Fruit fly (Drosophila melanogaster): Measurements from ENCODE around the gene CG10681.

CG10681 gene

dm6 chr3L:12471471-12471978 is 29.8 kb upstream of the CG10681 start, which contains the start of gene CG10616 (continued):
- TF ChIP-seq zen2 (GFP tag; IDR thresholded peaks at IDR 0.05; ENCODE audit: partially characterized antibody) (peak; percentile 92), Lim3 (GFP tag; IDR thresholded peaks at IDR 0.05) (no peak), CG7556 (GFP tag; optimal IDR thresholded peaks at IDR 0.05) (no peak), sd (tag; optimal IDR thresholded peaks at IDR 0.05) (no peak), Dbx (GFP tag; IDR thresholded peaks at IDR 0.05) (no peak), Elba2 (GFP tag; optimal IDR thresholded peaks at IDR 0.05) (no peak), gcm (GFP tag; optimal IDR thresholded peaks at IDR 0.05) (no peak), knrl (GFP tag; IDR thresholded peaks at IDR 0.05; ENCODE audit: partially characterized antibody) (peak; percentile 94), CG7963 (GFP tag; IDR thresholded peaks at IDR 0.05; ENCODE audit: partially characterized antibody) (peak; percentile 86), NC2α (GFP tag; optimal IDR thresholded peaks at IDR 0.05) (no peak), sug (tag; optimal IDR thresholded peaks at IDR 0.05) (peak; percentile 69), E2f2 (GFP tag; IDR thresholded peaks at IDR 0.05) (peak; percentile 70), Sry-δ (GFP tag; optimal IDR thresholded peaks at IDR 0.05) (peak; percentile 97), tll (GFP tag; optimal IDR thresholded peaks at IDR 0.05) (no peak), mld (GFP tag; IDR thresholded peaks at IDR 0.05; ENCODE audit: partially characterized antibody) (peak; percentile 79; the same call in 2 of the 3 replicates), prd (optimal IDR thresholded peaks at IDR 0.05) (no peak), prd (GFP tag; IDR thresholded peaks at IDR 0.05) (no peak), run (tag; optimal IDR thresholded peaks at IDR 0.05) (no peak), slou (GFP tag; optimal IDR thresholded peaks at IDR 0.05) (no peak), CG17829 (tag; optimal IDR thresholded peaks at IDR 0.05) (peak; percentile 17), ham (GFP tag; IDR thresholded peaks at IDR 0.05) (no peak), CG14710 (tag; optimal IDR thresholded peaks at IDR 0.05) (peak; percentile 76), fd3F (GFP tag; optimal IDR thresholded peaks at IDR 0.05) (no peak), hbn (GFP tag; IDR thresholded peaks at IDR 0.05; ENCODE audit: partially characterized antibody) (peak; percentile 95), CG34422 (GFP tag; IDR thresholded peaks at IDR 0.05) (no peak), lmd (GFP tag; IDR thresholded peaks at IDR 0.05) (no peak), Ravus (GFP tag; IDR thresholded peaks at IDR 0.05) (no peak), MESR4 (GFP tag; optimal IDR thresholded peaks at IDR 0.05) (peak; percentile 82), Kr (GFP tag; optimal IDR thresholded peaks at IDR 0.05) (no peak), cad (GFP tag; optimal IDR thresholded peaks at IDR 0.05) (no peak), ATbp (GFP tag; optimal IDR thresholded peaks at IDR 0.05) (no peak), Ets97D (GFP tag; optimal IDR thresholded peaks at IDR 0.05) (peak; percentile 66), CG30403 (GFP tag; optimal IDR thresholded peaks at IDR 0.05) (no peak), pzg (GFP tag; optimal IDR thresholded peaks at IDR 0.05) (peak; percentile 73), vvl (GFP tag; IDR thresholded peaks at IDR 0.05) (0 out of 2 replicates have a peak, but pooled peaks have one; percentile 13), CG12391 (tag; optimal IDR thresholded peaks at IDR 0.05) (peak; percentile 31), CG18011 (GFP tag; optimal IDR thresholded peaks at IDR 0.05) (no peak), BtbVII (GFP tag; optimal IDR thresholded peaks at IDR 0.05) (no peak), Dll (GFP tag; IDR thresholded peaks at IDR 0.05; ENCODE audit: partially characterized antibody) (peak; percentile 99), nerfin-2 (GFP tag; IDR thresholded peaks at IDR 0.05; ENCODE audit: partially characterized antibody) (peak; percentile 92), vnd (GFP tag; IDR thresholded peaks at IDR 0.05; ENCODE audit: partially characterized antibody) (peak; percentile 95), onecut (GFP tag; IDR thresholded peaks at IDR 0.05) (no peak), CG11085 (GFP tag; IDR thresholded peaks at IDR 0.05) (no peak), Trl (optimal IDR thresholded peaks at IDR 0.05) (no peak), Trl (GFP tag; optimal IDR thresholded peaks at IDR 0.05) (no peak), HLH4C (GFP tag; IDR thresholded peaks at IDR 0.05; ENCODE audit: partially characterized antibody) (peak; percentile 94), cas (GFP tag; IDR thresholded peaks at IDR 0.05) (no peak), CG6813 (GFP tag; optimal IDR thresholded peaks at IDR 0.05) (no peak), CG14860 (GFP tag; IDR thresholded peaks at IDR 0.05; ENCODE audit: partially characterized antibody) (peak; percentile 87), Ets65A (GFP tag) (peak; percentile 35)
